Fruit fly (Drosophila melanogaster): ENCODE measurements around the gene CG32445.

- TF ChIP-seq CG10147 (GFP tag; optimal IDR thresholded peaks at IDR 0.05) (no peak), sug (tag; optimal IDR thresholded peaks at IDR 0.05) (no peak), lola (GFP tag; optimal IDR thresholded peaks at IDR 0.05) (no peak), kay (GFP tag; optimal IDR thresholded peaks at IDR 0.05) (no peak)
These were observed 8.7 kb downstream of the CG32445 start for dm6 chr3L:21647853-21648252.
